Fruit fly (Drosophila melanogaster) whole organism, pupa: ENCODE results near the gene RpL8.

Source experiments
- CG10348 ChIP-seq: fragments of 200-800 bp; sonication (Bioruptor generic); IDR thresholded peaks from 2 replicates; pipeline ENCODE4 v1.3.6; 2022; ENCODE audit warnings: missing biosample characterization, missing genetic modification characterization
- CG12605 ChIP-seq: fragments of 200-800 bp; sonication (Bioruptor generic); IDR thresholded peaks from 2 replicates; pipeline ENCODE4 v1.3.6; 2022; ENCODE audit warnings: missing biosample characterization, missing genetic modification characterization
- CG13204 ChIP-seq: fragments of 200-800 bp; sonication (Bioruptor generic); optimal IDR thresholded peaks from 2 replicates; lab custom pipeline; 2018; ENCODE audit warnings: missing biosample characterization, mild to moderate bottlenecking, missing genetic modification characterization, moderate library complexity
- CG14655 ChIP-seq: fragments of 200-800 bp; sonication (Bioruptor generic); optimal IDR thresholded peaks from 3 replicates; lab custom pipeline; 2017; ENCODE audit warnings: mild to moderate bottlenecking, missing biosample characterization, missing genetic modification reagents, missing genetic modification characterization
- CG15710 ChIP-seq: fragments of 200-800 bp; sonication (Bioruptor generic); optimal IDR thresholded peaks from 2 replicates; lab custom pipeline; 2018; ENCODE audit warnings: missing biosample characterization, mild to moderate bottlenecking, missing genetic modification characterization, moderate library complexity
- CG17806 ChIP-seq: fragments of 200-800 bp; sonication (Bioruptor generic); optimal IDR thresholded peaks from 2 replicates; lab custom pipeline; 2018; ENCODE audit warnings: missing biosample characterization, mild to moderate bottlenecking, missing genetic modification characterization, moderate library complexity
- CG32121 ChIP-seq: fragments of 200-800 bp; sonication (Bioruptor generic); IDR thresholded peaks from 2 replicates; pipeline ENCODE4 v1.3.6; 2022; ENCODE audit warnings: missing biosample characterization, missing genetic modification characterization
- CG34367 ChIP-seq: fragments of 200-800 bp; sonication (Bioruptor generic); optimal IDR thresholded peaks from 2 replicates; lab custom pipeline; 2018; ENCODE audit warnings: missing biosample characterization, mild to moderate bottlenecking, missing genetic modification characterization
- CG4496 ChIP-seq: fragments of 200-800 bp; sonication (Bioruptor generic); IDR thresholded peaks from 3 replicates; pipeline ENCODE4 v1.3.6; 2022; ENCODE audit warnings: missing biosample characterization, missing genetic modification characterization
- CG8159 ChIP-seq: fragments of 200-800 bp; sonication (Bioruptor generic); optimal IDR thresholded peaks from 3 replicates; lab custom pipeline; 2018; ENCODE audit warnings: missing biosample characterization, mild to moderate bottlenecking, missing genetic modification characterization, moderate library complexity
- CG8301 ChIP-seq: fragments of 200-800 bp; sonication (Bioruptor generic); optimal IDR thresholded peaks from 2 replicates; lab custom pipeline; 2018; ENCODE audit warnings: missing biosample characterization, mild to moderate bottlenecking, missing genetic modification characterization
- CG9948 ChIP-seq: fragments of 200-800 bp; sonication (Bioruptor generic); optimal IDR thresholded peaks from 2 replicates; lab custom pipeline; 2018; ENCODE audit warnings: missing biosample characterization, mild to moderate bottlenecking, missing genetic modification characterization, moderate library complexity
- D1 ChIP-seq: fragments of 200-800 bp; sonication (Bioruptor generic); optimal IDR thresholded peaks from 2 replicates; lab custom pipeline; 2018; ENCODE audit warnings: missing biosample characterization, mild to moderate bottlenecking, missing genetic modification characterization, moderate library complexity
- EcR ChIP-seq: fragments of 200-800 bp; sonication (Bioruptor generic); optimal IDR thresholded peaks from 3 replicates; lab custom pipeline; 2019; ENCODE audit warnings: missing biosample characterization, missing genetic modification characterization, mild to moderate bottlenecking, moderate library complexity, missing genetic modification reagents
- Ets98B ChIP-seq: fragments of 200-800 bp; sonication (Bioruptor generic); IDR thresholded peaks from 2 replicates; pipeline ENCODE4 v1.3.6; 2022; ENCODE audit warnings: missing biosample characterization, missing genetic modification characterization
- Pif1A ChIP-seq: fragments of 200-800 bp; sonication (Bioruptor generic); optimal IDR thresholded peaks from 3 replicates; lab custom pipeline; 2016; ENCODE audit warnings: missing biosample characterization, missing genetic modification characterization
- Pif1B ChIP-seq: fragments of 200-800 bp; sonication (Bioruptor generic); optimal IDR thresholded peaks from 3 replicates; lab custom pipeline; 2016; ENCODE audit warnings: missing biosample characterization, missing genetic modification characterization
- Snoo ChIP-seq: fragments of 200-800 bp; sonication (Bioruptor generic); optimal IDR thresholded peaks from 3 replicates; lab custom pipeline; 2017; ENCODE audit warnings: missing biosample characterization, mild to moderate bottlenecking, missing genetic modification characterization, inconsistent platforms
- fd96Ca ChIP-seq: fragments of 200-800 bp; sonication (Bioruptor generic); IDR thresholded peaks from 3 replicates; pipeline ENCODE4 v1.3.6; 2022; ENCODE audit warnings: missing biosample characterization, missing genetic modification characterization
- gl ChIP-seq: fragments of 200-800 bp; sonication (Bioruptor generic); optimal IDR thresholded peaks from 2 replicates; lab custom pipeline; 2018; ENCODE audit warnings: missing biosample characterization, mild to moderate bottlenecking, missing genetic modification characterization
- rn ChIP-seq: fragments of 200-800 bp; sonication (Bioruptor generic); IDR thresholded peaks from 2 replicates; pipeline ENCODE4 v1.3.6; 2022; ENCODE audit warnings: missing biosample characterization, missing genetic modification characterization

RpL8 gene

DNA sequence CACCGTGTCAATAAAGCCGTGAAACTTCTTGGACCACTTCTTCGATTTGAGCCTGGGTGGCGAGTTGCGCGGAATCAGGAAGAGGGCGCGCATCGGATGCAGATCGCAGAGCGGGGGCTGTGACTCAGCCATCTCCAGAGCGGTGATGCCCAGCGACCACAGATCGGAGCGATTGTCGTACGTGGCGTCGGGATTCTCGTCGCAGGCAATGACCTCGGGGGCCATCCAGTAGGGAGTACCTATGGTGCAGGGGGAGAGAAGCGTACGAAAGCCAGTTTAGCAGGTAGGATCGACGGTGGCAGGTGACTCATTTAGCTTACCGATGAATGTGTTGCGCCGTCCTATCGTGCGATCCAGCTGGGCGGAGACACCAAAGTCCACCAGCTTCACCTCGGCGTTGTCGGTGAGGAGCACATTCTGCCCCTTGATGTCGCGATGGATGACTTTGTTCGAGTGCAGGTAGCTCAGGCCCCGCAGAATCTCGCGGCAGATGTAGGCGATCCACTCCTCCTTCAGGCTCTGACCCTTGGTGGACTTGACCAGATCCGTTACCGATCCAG, 20.1 kb upstream of the RpL8 start:
- peak; percentile 97 for TF ChIP-seq EcR (GFP tag; lab: Kevin White, UChicago)
- TF ChIP-seq CG13204 (GFP tag; lab: Kevin White, UChicago), result peak; percentile 44
- TF ChIP-seq gl (tag; lab: Kevin White, UChicago), result peak; percentile 1
- no peak for TF ChIP-seq CG10348 (GFP tag; lab: Robert Waterston, UW)

DNA sequence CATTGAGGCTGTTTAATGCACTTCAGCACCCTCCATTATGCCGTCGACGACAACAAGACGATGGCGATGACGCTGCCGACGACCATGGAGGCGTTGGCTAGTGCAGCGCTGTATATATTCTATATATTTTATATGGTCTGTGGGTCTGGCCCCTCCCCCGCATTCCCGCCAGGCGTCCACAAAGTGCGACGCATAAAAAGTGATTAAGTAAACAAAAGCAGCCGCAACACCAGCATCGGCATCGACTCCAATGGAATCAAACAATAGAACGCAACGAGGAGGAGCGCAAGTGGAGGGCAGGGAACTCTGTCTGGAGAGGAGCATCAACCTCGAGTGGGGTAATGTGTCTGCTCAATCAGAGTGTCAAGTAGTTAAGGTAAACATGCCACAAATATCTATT, 19.0 kb upstream of the RpL8 start:
- TF ChIP-seq CG9948, result no peak
- TF ChIP-seq Pif1A, result no peak
- peak; percentile 7 for TF ChIP-seq Pif1B (GFP tag; lab: Kevin White, UChicago)
- TF ChIP-seq CG17806, result no peak
- TF ChIP-seq EcR (GFP tag; lab: Kevin White, UChicago), result peak; percentile 98
- peak; percentile 20 for TF ChIP-seq gl (tag; lab: Kevin White, UChicago)
- TF ChIP-seq CG8159, result peak; percentile 20
- TF ChIP-seq D1 (tag; lab: Kevin White, UChicago), result no peak
- peak; percentile 42; the same call in 1 of the 3 replicates for TF ChIP-seq fd96Ca (GFP tag; lab: Robert Waterston, UW)
- peak; percentile 75 for TF ChIP-seq CG13204 (GFP tag; lab: Kevin White, UChicago)
- TF ChIP-seq CG14655 (GFP tag; lab: Kevin White, UChicago), result no peak

DNA sequence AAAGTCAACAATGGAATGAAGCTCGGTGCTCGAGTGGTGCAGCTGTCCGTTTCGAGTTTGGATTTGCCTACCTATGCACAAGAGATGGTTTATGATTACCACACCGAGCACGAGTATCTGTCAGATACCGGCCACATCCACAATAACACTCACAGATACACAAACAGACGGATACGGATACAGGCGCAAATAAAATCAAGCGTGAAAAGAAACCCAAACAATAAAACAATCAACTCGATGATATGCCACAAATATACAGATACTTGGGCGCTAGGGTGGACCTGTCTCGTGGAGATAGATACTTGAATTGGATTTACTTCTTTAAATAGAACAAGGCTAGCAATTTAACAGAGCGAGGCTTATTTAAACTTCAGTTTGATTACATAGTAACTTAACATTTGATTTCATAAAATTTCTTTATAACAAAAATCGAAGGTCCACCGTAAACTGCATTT, 17.0 kb upstream of the RpL8 start:
- peak; percentile 62 for TF ChIP-seq CG34367 (tag; lab: Kevin White, UChicago)
- TF ChIP-seq Ets98B (GFP tag; lab: Robert Waterston, UW), result peak; percentile 81
- TF ChIP-seq CG4496 (GFP tag; lab: Robert Waterston, UW), result peak; percentile 90
- peak; percentile 80 for TF ChIP-seq CG12605
- TF ChIP-seq gl (tag; lab: Kevin White, UChicago), result peak; percentile 22
- TF ChIP-seq Pif1A, result peak; percentile 89
- no peak for TF ChIP-seq CG13204 (GFP tag; lab: Kevin White, UChicago)
- peak; percentile 93 for TF ChIP-seq Pif1B (GFP tag; lab: Kevin White, UChicago)
- TF ChIP-seq CG8301, result peak; percentile 67
- TF ChIP-seq Snoo, result peak; percentile 75
- peak; percentile 63 for TF ChIP-seq CG9948
- TF ChIP-seq EcR (GFP tag; lab: Kevin White, UChicago), result peak; percentile 55
- peak; percentile 72 for TF ChIP-seq CG15710
- TF ChIP-seq CG17806, result peak; percentile 68
- TF ChIP-seq CG8159, result peak; percentile 98
- peak; percentile 74; the same call in 1 of the 2 replicates for TF ChIP-seq CG32121 (GFP tag; lab: Robert Waterston, UW)
- TF ChIP-seq CG14655 (GFP tag; lab: Kevin White, UChicago), result peak; percentile 71
- peak; percentile 71; the same call in 2 of the 3 replicates for TF ChIP-seq fd96Ca (GFP tag; lab: Robert Waterston, UW)
- TF ChIP-seq rn (GFP tag; lab: Robert Waterston, UW), result no peak
- TF ChIP-seq CG10348 (GFP tag; lab: Robert Waterston, UW), result no peak
- TF ChIP-seq D1 (tag; lab: Kevin White, UChicago), result no peak

DNA sequence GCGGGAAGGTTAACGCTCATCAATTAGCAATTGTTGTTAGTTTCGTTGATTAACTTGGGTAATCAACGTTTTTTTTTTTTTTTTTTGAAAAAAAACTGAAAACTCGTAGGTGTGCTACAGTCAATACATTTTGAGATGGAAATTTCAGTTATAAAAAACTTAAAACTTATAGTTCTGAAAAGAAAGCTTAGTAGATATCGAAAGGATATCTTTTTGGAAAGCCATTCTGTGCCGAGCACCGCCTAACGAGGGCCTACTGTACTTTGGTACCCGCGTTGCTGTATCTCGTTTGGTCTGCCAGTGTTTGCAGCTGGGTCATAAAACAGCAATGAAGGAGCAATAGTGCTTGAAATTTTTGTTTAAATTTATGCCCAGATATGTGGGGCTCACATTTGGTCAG, 15.3 kb upstream of the RpL8 start:
- no peak for TF ChIP-seq D1 (tag; lab: Kevin White, UChicago)
- peak; percentile 32 for TF ChIP-seq CG14655 (GFP tag; lab: Kevin White, UChicago)
- peak; percentile 57 for TF ChIP-seq Pif1A
- TF ChIP-seq CG9948, result no peak
- TF ChIP-seq CG34367 (tag; lab: Kevin White, UChicago), result no peak
- TF ChIP-seq CG15710, result no peak
- no peak for TF ChIP-seq gl (tag; lab: Kevin White, UChicago)
- TF ChIP-seq Snoo, result no peak
- TF ChIP-seq CG13204 (GFP tag; lab: Kevin White, UChicago), result no peak
- no peak for TF ChIP-seq CG17806
- peak; percentile 89 for TF ChIP-seq fd96Ca (GFP tag; lab: Robert Waterston, UW)
- TF ChIP-seq Ets98B (GFP tag; lab: Robert Waterston, UW), result peak; percentile 83
- peak; percentile 86 for TF ChIP-seq CG32121 (GFP tag; lab: Robert Waterston, UW)
- peak; percentile 83 for TF ChIP-seq CG4496 (GFP tag; lab: Robert Waterston, UW)
- no peak for TF ChIP-seq CG8159
- TF ChIP-seq EcR (GFP tag; lab: Kevin White, UChicago), result no peak
- TF ChIP-seq rn (GFP tag; lab: Robert Waterston, UW), result peak; percentile 53
- no peak for TF ChIP-seq CG10348 (GFP tag; lab: Robert Waterston, UW)
- TF ChIP-seq CG12605, result peak; percentile 40
- TF ChIP-seq Pif1B (GFP tag; lab: Kevin White, UChicago), result peak; percentile 31
- TF ChIP-seq CG8301, result peak; percentile 24

DNA sequence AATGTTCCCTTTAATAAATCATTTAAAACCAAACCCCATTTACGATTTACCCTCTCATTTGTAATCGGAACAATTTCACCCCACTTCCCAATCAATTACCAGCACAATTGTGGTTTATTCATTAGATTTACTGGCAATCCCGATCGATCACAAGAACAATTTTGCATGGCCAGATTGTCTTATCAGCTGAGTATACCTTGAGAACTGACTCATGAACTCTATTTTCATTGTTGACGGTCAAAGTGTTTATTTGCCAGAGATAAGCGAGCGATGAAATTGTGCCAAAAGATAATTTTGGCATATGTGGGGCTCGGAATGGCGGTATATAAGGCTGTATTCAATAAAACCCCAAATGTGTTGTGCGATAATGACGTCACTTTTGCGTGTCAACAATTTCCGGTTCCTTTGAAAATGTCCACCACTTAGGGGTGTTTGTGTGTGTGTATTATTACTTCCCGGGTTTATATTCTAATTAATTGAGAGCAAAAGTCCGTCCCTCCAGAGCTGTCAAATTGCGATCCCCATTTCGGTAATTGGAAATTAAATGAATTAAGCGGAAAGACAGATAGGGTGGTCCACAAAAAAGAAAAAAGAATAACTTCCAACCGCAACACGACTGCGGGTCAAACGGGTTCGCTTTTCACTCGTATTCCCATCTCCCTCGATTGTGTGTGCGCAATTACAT, 14.2 kb upstream of the RpL8 start:
- no peak for TF ChIP-seq fd96Ca (GFP tag; lab: Robert Waterston, UW)
- TF ChIP-seq CG15710, result no peak
- no peak for TF ChIP-seq CG32121 (GFP tag; lab: Robert Waterston, UW)
- peak; percentile 75 for TF ChIP-seq EcR (GFP tag; lab: Kevin White, UChicago)

DNA sequence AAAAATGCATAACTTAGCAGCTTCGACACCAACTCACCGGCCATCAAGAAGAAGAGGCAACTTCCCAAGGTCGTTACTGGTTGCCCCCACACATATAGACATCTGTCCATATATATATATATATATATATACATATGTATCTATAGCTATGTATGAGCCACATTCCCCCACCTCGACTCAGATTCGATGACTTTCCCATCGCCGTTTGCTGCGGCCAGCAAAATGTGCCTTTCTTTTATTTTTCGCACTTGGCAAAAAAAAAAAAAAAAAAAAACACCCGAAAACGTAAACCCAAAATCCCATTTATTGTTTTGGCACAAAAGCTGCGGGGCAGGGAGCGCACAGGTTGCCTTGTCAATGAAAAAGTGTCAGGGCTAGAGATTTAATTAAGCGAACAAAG, 12.5 kb upstream of the RpL8 start:
- TF ChIP-seq Ets98B (GFP tag; lab: Robert Waterston, UW) (no peak), CG17806 (no peak), CG4496 (GFP tag; lab: Robert Waterston, UW) (no peak), Pif1B (GFP tag; lab: Kevin White, UChicago) (no peak), EcR (GFP tag; lab: Kevin White, UChicago) (no peak), CG12605 (no peak), fd96Ca (GFP tag; lab: Robert Waterston, UW) (no peak)
